Worm (Caenorhabditis elegans) whole organism, L4 larva: ENCODE results near the gene fbxb-83.
"Not testable (repeated sequence)": the region's sequence is repeated elsewhere in the genome, so short reads cannot be mapped to it uniquely, and the experiment has no call there.

Experiments used
- ZK546.5 ChIP-seq, 2 experiments: sonication (generic microtip); optimal IDR thresholded peaks; 2 replicates each; lab custom pipeline; 2017; ENCODE audit warnings: missing biosample characterization in 2 of 2, missing genetic modification characterization in 2 of 2
- ceh-82 ChIP-seq: sonication (generic microtip); optimal IDR thresholded peaks from 2 replicates; lab custom pipeline; 2017; ENCODE audit warnings: missing biosample characterization, missing genetic modification characterization
- ces-1 ChIP-seq: fragments of 150-350 bp; sonication (generic microtip); optimal IDR thresholded peaks from 4 replicates; lab custom pipeline; 2014; ENCODE audit warnings: missing biosample characterization, missing genetic modification reagents, missing genetic modification characterization
- dve-1 ChIP-seq: sonication (generic microtip); optimal IDR thresholded peaks from 2 replicates; lab custom pipeline; 2017; ENCODE audit warnings: antibody characterized with exemption, mild to moderate bottlenecking, missing genetic modification characterization, missing compliant biosample characterization; ENCODE audit not compliant: insufficient read depth
- lin-15B ChIP-seq: fragments of 150-350 bp; sonication (generic microtip); optimal IDR thresholded peaks from 3 replicates; lab custom pipeline; 2014; ENCODE audit warnings: missing biosample characterization, missing genetic modification characterization
- lin-29 ChIP-seq: fragments of 200-800 bp; sonication (Bioruptor generic); IDR thresholded peaks from 2 replicates; pipeline ENCODE4 v1.3.6; 2022; ENCODE audit warnings: missing genetic modification reagents, missing genetic modification characterization, missing compliant biosample characterization
- lin-39 ChIP-seq: fragments of 150-350 bp; optimal IDR thresholded peaks from 2 replicates; lab custom pipeline; 2014; ENCODE audit warnings: missing biosample characterization, missing genetic modification reagents, missing genetic modification characterization
- mep-1 ChIP-seq: fragments of 150-350 bp; sonication (generic microtip); optimal IDR thresholded peaks from 3 replicates; lab custom pipeline; 2014; ENCODE audit warnings: missing biosample characterization, missing genetic modification characterization
- nhr-11 ChIP-seq: fragments of 150-350 bp; optimal IDR thresholded peaks from 2 replicates; lab custom pipeline; 2014; ENCODE audit warnings: missing biosample characterization, missing genetic modification characterization
- skn-1 ChIP-seq: fragments of 150-350 bp; optimal IDR thresholded peaks from 2 replicates; lab custom pipeline; 2014; ENCODE audit warnings: missing biosample characterization, missing genetic modification characterization
- snpc-1.2 ChIP-seq: fragments of 200-800 bp; sonication (Bioruptor generic); IDR thresholded peaks from 2 replicates; pipeline ENCODE4 v1.3.6; 2022; ENCODE audit warnings: missing genetic modification reagents, missing genetic modification characterization, missing compliant biosample characterization

- TF ChIP-seq mep-1 (tag; lab: Kevin White, UChicago); ces-1 (GFP tag; lab: Kevin White, UChicago); dve-1; lin-15B; lin-29 (GFP tag; lab: Robert Waterston, UW); ceh-82 (tag; lab: Kevin White, UChicago); lin-39 (tag; lab: Kevin White, UChicago); skn-1 (tag; lab: Kevin White, UChicago); ZK546.5 (tag; optimal IDR thresholded peaks at IDR 0.05; lab: Kevin White, UChicago); nhr-11 (tag; lab: Kevin White, UChicago); snpc-1.2 (GFP tag; lab: Robert Waterston, UW): not testable (repeated sequence)
Observed at ce11 chrIII:97018-97417, 48.0 kb downstream of the fbxb-83 start, which contains the start of gene C29F9.8.
